Worm (Caenorhabditis elegans): ENCODE measurements around the gene wdr-62.

DNA sequence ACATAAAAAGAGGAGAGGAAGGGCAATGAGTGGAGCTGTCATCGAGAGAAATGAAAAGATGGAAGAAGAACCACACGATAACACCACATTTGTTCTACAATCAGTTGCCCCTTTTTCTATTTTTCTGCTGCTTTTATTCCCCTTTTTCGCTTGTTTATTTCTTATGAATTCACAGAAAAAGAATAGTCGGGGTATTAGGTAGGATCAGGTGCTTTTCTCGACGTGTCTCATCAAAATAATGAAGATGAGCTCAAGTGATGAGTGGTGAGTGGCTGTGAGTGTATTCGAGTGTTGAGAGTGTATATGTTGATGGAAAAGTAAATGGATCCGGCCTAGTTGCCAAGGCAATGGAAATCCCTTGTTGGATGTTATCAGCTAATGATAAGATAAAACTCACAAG, 41.7 kb downstream of the wdr-62 start:
- TF ChIP-seq nhr-12 (tag; optimal IDR thresholded peaks at IDR 0.05) (no peak), nhr-237 (tag; optimal IDR thresholded peaks at IDR 0.05) (no peak), unc-39 (tag; optimal IDR thresholded peaks at IDR 0.05) (no peak), blmp-1 (tag; optimal IDR thresholded peaks at IDR 0.05) (no peak), unc-120 (tag; optimal IDR thresholded peaks at IDR 0.05; ENCODE audit: poor library complexity, severe bottlenecking) (no peak), ham-2 (GFP tag; optimal IDR thresholded peaks at IDR 0.05) (no peak), nhr-76 (tag; optimal IDR thresholded peaks at IDR 0.05) (no peak), lsy-2 (tag; optimal IDR thresholded peaks at IDR 0.05) (no peak), mep-1 (tag; optimal IDR thresholded peaks at IDR 0.05) (no peak), elt-3 (tag; optimal IDR thresholded peaks at IDR 0.05) (no peak), mab-5 (tag; optimal IDR thresholded peaks at IDR 0.05) (no peak), ztf-11 (tag; optimal IDR thresholded peaks at IDR 0.05) (no peak), ceh-43 (GFP tag; optimal IDR thresholded peaks at IDR 0.05) (no peak)
